Worm (Caenorhabditis elegans) whole organism, L1 larva: ENCODE results near the gene grk-1.

Source experiments
- Y116A8C.19 ChIP-seq: sonication (generic microtip); optimal IDR thresholded peaks from 2 replicates; lab custom pipeline; 2016; ENCODE audit warnings: missing compliant biosample characterization, missing genetic modification characterization, borderline replicate concordance
- blmp-1 ChIP-seq: fragments of 150-350 bp; optimal IDR thresholded peaks from 2 replicates; lab custom pipeline; 2014; ENCODE audit warnings: missing biosample characterization, missing genetic modification characterization
- ceh-88 ChIP-seq: fragments of 200-800 bp; sonication (Bioruptor generic); IDR thresholded peaks from 2 replicates; pipeline ENCODE4 v1.3.6; 2022; ENCODE audit warnings: missing genetic modification characterization, missing compliant biosample characterization
- ces-1 ChIP-seq: fragments of 150-350 bp; optimal IDR thresholded peaks from 2 replicates; lab custom pipeline; 2014; ENCODE audit warnings: missing biosample characterization, missing genetic modification reagents, missing genetic modification characterization
- dpl-1 ChIP-seq, 3 experiments: fragments of 150-350 bp in 2 of 3; sonication (generic microtip) in 1 of 3; optimal IDR thresholded peaks; 2 replicates each; lab custom pipeline; 2014 to 2017; ENCODE audit warnings: missing biosample characterization in 3 of 3, missing genetic modification characterization in 3 of 3, missing genetic modification reagents in 3 of 3
- dsc-1 ChIP-seq: sonication (generic microtip); optimal IDR thresholded peaks from 2 replicates; lab custom pipeline; 2016; ENCODE audit warnings: mild to moderate bottlenecking, missing genetic modification characterization, missing compliant biosample characterization
- efl-1 ChIP-seq, 4 experiments: fragments of 150-350 bp; optimal IDR thresholded peaks in 3 of 4; peaks in 1 of 4; 1 replicate in 1 of 4; 2 replicates in 3 of 4; lab custom pipeline; 2014; ENCODE audit warnings: missing biosample characterization in 2 of 4, missing genetic modification characterization in 2 of 4, missing genetic modification reagents in 2 of 4
- egl-13 ChIP-seq: sonication (generic microtip); optimal IDR thresholded peaks from 2 replicates; lab custom pipeline; 2016; ENCODE audit warnings: missing genotype, missing genetic modification reagents, missing genetic modification characterization, missing compliant biosample characterization
- elt-3 ChIP-seq, 6 experiments: fragments of 150-350 bp in 1 of 6; sonication (generic microtip); optimal IDR thresholded peaks; 2 replicates each; lab custom pipeline; 2017 to 2018; ENCODE audit warnings: missing biosample characterization in 6 of 6, missing genetic modification characterization in 6 of 6, inconsistent platforms in 1 of 6
- fkh-8 ChIP-seq: sonication (generic microtip); optimal IDR thresholded peaks from 2 replicates; lab custom pipeline; 2016; ENCODE audit warnings: mild to moderate bottlenecking, missing genetic modification characterization, missing compliant biosample characterization
- hlh-4 ChIP-seq: sonication (generic microtip); optimal IDR thresholded peaks from 2 replicates; lab custom pipeline; 2016; ENCODE audit warnings: mild to moderate bottlenecking, missing genetic modification characterization, missing compliant biosample characterization
- isw-1 ChIP-seq: fragments of 200-800 bp; sonication (Bioruptor generic); IDR thresholded peaks from 2 replicates; pipeline ENCODE4 v1.3.6; 2022; ENCODE audit warnings: missing genetic modification characterization, missing compliant biosample characterization
- lin-13 ChIP-seq: fragments of 150-350 bp; optimal IDR thresholded peaks from 2 replicates; lab custom pipeline; 2014; ENCODE audit warnings: missing biosample characterization, missing genetic modification reagents, missing genetic modification characterization
- lin-14 ChIP-seq: fragments of 200-800 bp; sonication (Bioruptor generic); optimal IDR thresholded peaks from 2 replicates; lab custom pipeline; 2018; ENCODE audit warnings: mild to moderate bottlenecking, missing genetic modification characterization, moderate library complexity, missing compliant biosample characterization
- lsy-2 ChIP-seq, 2 experiments: fragments of 150-350 bp; optimal IDR thresholded peaks; 2 replicates each; lab custom pipeline; 2014; ENCODE audit warnings: missing biosample characterization in 2 of 2, missing genetic modification characterization in 2 of 2
- nhr-19 ChIP-seq: fragments of 200-800 bp; sonication (Bioruptor generic); conservative IDR thresholded peaks from 2 replicates; pipeline ENCODE4 v1.3.6; 2022; ENCODE audit warnings: missing genetic modification characterization, missing compliant biosample characterization
- nhr-20 ChIP-seq: sonication (generic microtip); optimal IDR thresholded peaks from 2 replicates; lab custom pipeline; 2016; ENCODE audit warnings: mild to moderate bottlenecking, missing genetic modification characterization, missing compliant biosample characterization
- nhr-47 ChIP-seq: sonication (generic microtip); optimal IDR thresholded peaks from 2 replicates; lab custom pipeline; 2016; ENCODE audit warnings: mild to moderate bottlenecking, missing genetic modification characterization, moderate library complexity, missing compliant biosample characterization
- nhr-71 ChIP-seq: sonication (generic microtip); optimal IDR thresholded peaks from 2 replicates; lab custom pipeline; 2016; ENCODE audit warnings: mild to moderate bottlenecking, missing genetic modification characterization, moderate library complexity, missing compliant biosample characterization
- nhr-85 ChIP-seq: sonication (generic microtip); peaks from one replicate; lab custom pipeline; 2016; ENCODE audit warnings: missing genetic modification characterization, inconsistent platforms, missing compliant biosample characterization
- pax-3 ChIP-seq: fragments of 200-800 bp; sonication (Bioruptor generic); optimal IDR thresholded peaks from 2 replicates; lab custom pipeline; 2018; ENCODE audit warnings: mild to moderate bottlenecking, missing genetic modification characterization, moderate library complexity, missing compliant biosample characterization
- rnt-1 ChIP-seq: sonication (generic microtip); optimal IDR thresholded peaks from 2 replicates; lab custom pipeline; 2016; ENCODE audit warnings: mild to moderate bottlenecking, missing genetic modification characterization, moderate library complexity, missing compliant biosample characterization
- snu-23 ChIP-seq: sonication (generic microtip); optimal IDR thresholded peaks from 2 replicates; lab custom pipeline; 2016; ENCODE audit warnings: missing genetic modification characterization, missing compliant biosample characterization
- sox-4 ChIP-seq: sonication (generic microtip); optimal IDR thresholded peaks from 2 replicates; lab custom pipeline; 2016; ENCODE audit warnings: missing genetic modification characterization, missing compliant biosample characterization
- sptf-1 ChIP-seq: fragments of 150-350 bp; optimal IDR thresholded peaks from 2 replicates; lab custom pipeline; 2014; ENCODE audit warnings: missing biosample characterization, missing genetic modification characterization
- unc-86 ChIP-seq: sonication (generic microtip); optimal IDR thresholded peaks from 2 replicates; lab custom pipeline; 2016; ENCODE audit warnings: missing genetic modification characterization, missing compliant biosample characterization
- ztf-4 ChIP-seq: fragments of 150-350 bp; optimal IDR thresholded peaks from 2 replicates; lab custom pipeline; 2014; ENCODE audit warnings: missing biosample characterization, missing genetic modification characterization

Gene grk-1

DNA sequence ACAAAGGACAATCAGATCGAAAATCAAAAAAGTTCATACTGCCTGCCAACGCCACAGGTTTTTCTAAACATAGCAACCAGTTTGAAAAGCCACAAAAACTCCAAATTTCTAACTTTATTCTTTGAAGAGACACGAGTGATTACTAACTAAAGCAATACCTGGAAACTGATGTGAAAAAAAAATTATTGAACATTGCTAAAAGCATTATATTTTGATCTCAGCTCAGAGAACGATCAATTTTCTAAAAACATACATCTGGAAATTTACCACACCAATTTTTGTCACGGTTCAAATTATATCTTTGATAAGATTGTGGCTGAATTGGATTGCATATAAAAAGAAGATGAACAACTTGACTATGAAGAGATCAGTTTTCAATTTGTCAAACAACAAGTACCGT lies 41.6 kb downstream of the grk-1 start:
- TF ChIP-seq dsc-1 (tag; lab: Kevin White, UChicago) = peak; percentile 35
- peak; percentile 47 for TF ChIP-seq nhr-47 (tag; lab: Kevin White, UChicago)
- TF ChIP-seq ces-1 = no peak
- TF ChIP-seq fkh-8 (tag; lab: Kevin White, UChicago) = peak; percentile 81
- TF ChIP-seq sox-4 (tag; lab: Kevin White, UChicago) = peak; percentile 1
- no peak for TF ChIP-seq lsy-2 (tag; optimal IDR thresholded peaks at IDR 0.05; lab: Kevin White, UChicago)
- peak; percentile 72 for TF ChIP-seq nhr-19 (GFP tag; lab: Robert Waterston, UW)
- TF ChIP-seq nhr-71 (tag; lab: Kevin White, UChicago) = peak; percentile 53

DNA sequence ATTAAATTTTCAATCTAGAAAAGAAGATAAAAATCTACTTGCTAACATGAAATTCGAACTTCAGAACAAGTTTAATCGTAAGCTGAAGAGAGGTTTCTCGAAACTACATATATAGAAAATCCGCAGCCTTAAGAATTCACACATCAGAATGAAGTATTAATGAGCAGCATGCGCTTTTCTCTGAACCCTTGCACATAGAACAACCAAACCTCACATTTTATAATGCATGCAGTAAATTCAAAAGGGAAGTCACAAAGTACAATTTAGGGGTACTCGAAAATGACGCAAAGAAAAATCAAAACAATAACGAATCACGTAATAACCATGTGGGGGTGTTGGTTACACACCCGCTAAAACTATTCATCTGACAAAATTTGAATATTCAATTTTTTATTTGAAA lies 42.5 kb downstream of the grk-1 start:
- TF ChIP-seq nhr-20 (tag; lab: Kevin White, UChicago) = peak; percentile 1
- peak; percentile 89 for TF ChIP-seq fkh-8 (tag; lab: Kevin White, UChicago)
- peak; percentile 82 for TF ChIP-seq nhr-71 (tag; lab: Kevin White, UChicago)
- TF ChIP-seq sox-4 (tag; lab: Kevin White, UChicago) = peak; percentile 55
- TF ChIP-seq egl-13 (tag; lab: Kevin White, UChicago) = peak; percentile 42
- peak; percentile 88 for TF ChIP-seq nhr-19 (GFP tag; lab: Robert Waterston, UW)
- peak; percentile 45 for TF ChIP-seq nhr-85 (tag; lab: Kevin White, UChicago)
- peak; percentile 47 for TF ChIP-seq dsc-1 (tag; lab: Kevin White, UChicago)
- TF ChIP-seq pax-3 (tag; lab: Kevin White, UChicago) = peak; percentile 35
- peak; percentile 17; the same call in 1 of the 2 replicates for TF ChIP-seq isw-1
- TF ChIP-seq snu-23 (GFP tag; lab: Kevin White, UChicago) = peak; percentile 5
- TF ChIP-seq nhr-47 (tag; lab: Kevin White, UChicago) = peak; percentile 57
- TF ChIP-seq lsy-2 (tag; optimal IDR thresholded peaks at IDR 0.05; lab: Kevin White, UChicago) = peak in 1 of 2 experiments; percentile 13
- TF ChIP-seq lin-14 (GFP tag; lab: Kevin White, UChicago) = peak; percentile 57
- peak; percentile 87 for TF ChIP-seq unc-86 (tag; lab: Kevin White, UChicago)

DNA sequence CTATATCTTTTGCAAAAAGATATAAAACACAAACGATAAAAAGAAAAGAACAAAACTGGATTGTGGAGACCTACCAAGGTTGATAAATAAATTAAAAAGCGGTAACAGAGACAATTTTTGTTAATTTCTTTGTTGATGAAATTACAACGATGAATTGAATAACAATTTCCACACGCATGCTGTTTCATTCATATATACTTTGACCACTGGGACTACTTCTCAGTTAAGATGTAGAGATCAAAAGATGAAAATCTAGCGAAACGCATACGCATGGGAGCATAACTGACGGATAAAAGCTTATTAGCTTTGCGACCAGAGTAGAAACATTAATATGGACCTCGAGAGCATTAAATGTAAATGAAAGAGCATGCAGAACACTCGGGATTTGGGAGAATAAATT lies 43.0 kb downstream of the grk-1 start:
- no peak for TF ChIP-seq nhr-71 (tag; lab: Kevin White, UChicago)
- no peak for TF ChIP-seq nhr-85 (tag; lab: Kevin White, UChicago)
- no peak for TF ChIP-seq unc-86 (tag; lab: Kevin White, UChicago)
- no peak for TF ChIP-seq nhr-20 (tag; lab: Kevin White, UChicago)
- TF ChIP-seq ztf-4 (tag; lab: Kevin White, UChicago) = no peak
- no peak for TF ChIP-seq hlh-4 (tag; lab: Kevin White, UChicago)
- no peak for TF ChIP-seq sptf-1

DNA sequence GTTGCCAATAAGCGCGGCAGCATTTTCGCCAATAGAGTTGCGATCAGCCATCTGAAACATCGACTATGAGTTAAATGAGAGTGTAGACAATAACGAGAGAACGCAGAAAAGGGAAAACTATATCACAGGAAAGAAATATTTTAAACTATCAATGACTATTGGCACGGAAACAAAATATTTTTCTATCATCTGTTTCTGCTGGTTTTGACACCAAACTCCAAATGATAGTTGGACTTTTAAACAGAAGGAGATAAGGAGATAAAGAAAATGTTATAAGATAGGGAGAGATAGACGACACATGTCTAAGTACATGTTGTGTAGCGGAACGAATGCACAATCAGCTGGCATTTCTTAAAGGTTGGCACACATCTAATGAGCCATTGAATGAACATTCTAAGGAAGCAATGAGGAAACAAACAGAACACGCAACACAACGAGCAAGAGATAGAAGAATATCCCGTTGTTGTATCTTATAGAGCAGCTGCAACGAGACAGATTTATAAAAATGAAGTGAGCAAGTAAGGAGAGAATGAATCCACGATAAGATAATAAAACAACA lies 44.4 kb downstream of the grk-1 start, which contains the start of gene cysl-1:
TSS of gene cysl-1 (minus strand) at position 51 of the 559 bp plus-strand sequence.
- TF ChIP-seq nhr-71 (tag; lab: Kevin White, UChicago) = peak; percentile 23
- TF ChIP-seq ztf-4 (tag; lab: Kevin White, UChicago) = no peak
- no peak for TF ChIP-seq lin-13 (GFP tag; lab: Kevin White, UChicago)
- TF ChIP-seq rnt-1 (tag; lab: Kevin White, UChicago) = peak; percentile 8
- peak; percentile 41 for TF ChIP-seq lin-14 (GFP tag; lab: Kevin White, UChicago)
- TF ChIP-seq ceh-88 = no peak
- peak; percentile 16 for TF ChIP-seq sox-4 (tag; lab: Kevin White, UChicago)
- no peak for TF ChIP-seq efl-1 (optimal IDR thresholded peaks at IDR 0.05; lab: Kevin White, UChicago)
- no peak for TF ChIP-seq efl-1 (GFP tag; optimal IDR thresholded peaks at IDR 0.05 in 1 of 2; lab: Kevin White, UChicago)
- no peak for TF ChIP-seq Y116A8C.19 (tag; lab: Kevin White, UChicago)
- TF ChIP-seq elt-3 (tag; optimal IDR thresholded peaks at IDR 0.05; lab: Kevin White, UChicago) = peak in 1 of 6 experiments; percentile 8
- no peak for TF ChIP-seq dpl-1 (GFP tag; optimal IDR thresholded peaks at IDR 0.05; lab: Kevin White, UChicago)

DNA sequence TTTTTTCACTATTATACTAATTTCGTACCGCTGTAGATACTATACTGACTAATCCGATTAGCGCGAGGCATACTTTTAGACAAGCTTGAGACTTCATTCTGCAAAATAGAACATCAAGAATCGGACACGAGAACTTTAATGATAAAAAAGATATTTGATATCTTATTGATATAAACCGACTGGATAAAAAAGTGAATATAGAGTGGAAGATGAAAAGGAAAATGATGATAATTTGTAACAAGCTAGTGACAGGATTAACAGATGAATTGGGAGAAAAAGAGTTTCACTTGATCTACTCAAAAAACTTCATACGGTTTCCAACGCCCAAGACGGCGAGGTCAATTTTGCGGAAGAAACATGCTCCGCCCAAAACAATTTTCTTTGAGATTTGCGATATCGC lies 50.0 kb downstream of the grk-1 start, which contains the start of gene nas-37:
TSS of gene nas-37 (minus strand) at position 101 of the 400 bp plus-strand sequence.
- TF ChIP-seq rnt-1 (tag; lab: Kevin White, UChicago) (no peak), blmp-1 (tag; lab: Kevin White, UChicago) (peak; percentile 58), elt-3 (tag; optimal IDR thresholded peaks at IDR 0.05; lab: Kevin White, UChicago) (no peak)
